Worm (Caenorhabditis elegans) whole organism, early embryonic: ENCODE data around the gene pkn-1.

Source experiments
- B0310.2 ChIP-seq: sonication (generic microtip); optimal IDR thresholded peaks from 2 replicates; lab custom pipeline; 2016; ENCODE audit warnings: mild to moderate bottlenecking, missing genetic modification characterization, missing compliant biosample characterization
- aly-1 ChIP-seq: sonication (generic microtip); optimal IDR thresholded peaks from 2 replicates; lab custom pipeline; 2016; ENCODE audit warnings: missing genetic modification characterization, missing compliant biosample characterization
- ama-1 ChIP-seq: fragments of 150-350 bp; optimal IDR thresholded peaks from 2 replicates; lab custom pipeline; 2014
- ceh-13 ChIP-seq: fragments of 200-800 bp; sonication (Bioruptor generic); optimal IDR thresholded peaks from 2 replicates; lab custom pipeline; 2018; ENCODE audit warnings: mild to moderate bottlenecking, missing genetic modification characterization, missing compliant biosample characterization
- ceh-36 ChIP-seq: sonication (generic microtip); optimal IDR thresholded peaks from 2 replicates; lab custom pipeline; 2016; ENCODE audit warnings: missing genetic modification characterization, inconsistent platforms, missing compliant biosample characterization
- ets-7 ChIP-seq: sonication (generic microtip); optimal IDR thresholded peaks from 2 replicates; lab custom pipeline; 2016; ENCODE audit warnings: missing genotype, missing genetic modification characterization, missing compliant biosample characterization
- flt-1 ChIP-seq: fragments of 200-800 bp; sonication (Bioruptor generic); IDR thresholded peaks from 2 replicates; pipeline ENCODE4 v1.3.6; 2022; ENCODE audit warnings: missing genetic modification characterization, missing compliant biosample characterization
- hmbx-1 ChIP-seq: sonication (generic microtip); optimal IDR thresholded peaks from 2 replicates; lab custom pipeline; 2016; ENCODE audit warnings: mild to moderate bottlenecking, missing genetic modification characterization, missing compliant biosample characterization
- hmg-4 ChIP-seq: fragments of 200-800 bp; sonication (Bioruptor generic); optimal IDR thresholded peaks from 2 replicates; lab custom pipeline; 2018; ENCODE audit warnings: mild to moderate bottlenecking, missing genetic modification characterization, missing compliant biosample characterization
- hnd-1 ChIP-seq: sonication (generic microtip); optimal IDR thresholded peaks from 2 replicates; lab custom pipeline; 2016; ENCODE audit warnings: missing genetic modification characterization, missing compliant biosample characterization
- pes-1 ChIP-seq: fragments of 200-800 bp; sonication (Bioruptor generic); IDR thresholded peaks from 2 replicates; pipeline ENCODE4 v1.3.6; 2022; ENCODE audit warnings: missing genetic modification reagents, missing genetic modification characterization, missing compliant biosample characterization
- sea-1 ChIP-seq: fragments of 200-800 bp; sonication (Bioruptor generic); conservative IDR thresholded peaks from 2 replicates; pipeline ENCODE4 v1.3.6; 2022; ENCODE audit warnings: missing genetic modification characterization, missing compliant biosample characterization
- tbx-11 ChIP-seq: fragments of 200-800 bp; sonication (Bioruptor generic); IDR thresholded peaks from 2 replicates; pipeline ENCODE4 v1.3.6; 2022; ENCODE audit warnings: missing genetic modification characterization, missing compliant biosample characterization
- tbx-37 ChIP-seq: fragments of 200-800 bp; sonication (Bioruptor generic); conservative IDR thresholded peaks from 2 replicates; pipeline ENCODE4 v1.3.6; 2022; ENCODE audit warnings: missing genetic modification reagents, missing genetic modification characterization, missing compliant biosample characterization

- TF ChIP-seq sea-1 (GFP tag; lab: Robert Waterston, UW) (no peak), flt-1 (GFP tag; lab: Robert Waterston, UW) (no peak), ama-1 (lab: Kevin White, UChicago) (no peak), hmg-4 (GFP tag; lab: Kevin White, UChicago) (no peak), pes-1 (GFP tag; lab: Robert Waterston, UW) (no peak), B0310.2 (tag; lab: Kevin White, UChicago) (no peak), ets-7 (tag; lab: Kevin White, UChicago) (no peak), tbx-11 (GFP tag; lab: Robert Waterston, UW) (no peak), tbx-37 (GFP tag; lab: Robert Waterston, UW) (no peak), hmbx-1 (tag; lab: Kevin White, UChicago) (no peak), hnd-1 (tag; lab: Kevin White, UChicago) (no peak), aly-1 (no peak), ceh-36 (no peak), ceh-13 (no peak)
Observed at ce11 chrX:10401118-10401517, 4.1 kb downstream of the pkn-1 start.
